Worm (Caenorhabditis elegans) whole organism, young adult: Measurements from ENCODE around the gene C45G9.9.
"Not testable (repeated sequence)": the region's sequence is repeated elsewhere in the genome, so short reads cannot be mapped to it uniquely, and the experiment has no call there.

Experiments
- C17E4.6 ChIP-seq: fragments of 200-800 bp; sonication (Bioruptor generic); IDR thresholded peaks from 2 replicates; pipeline ENCODE4 v1.3.6; 2022; ENCODE audit warnings: missing genetic modification reagents, missing genetic modification characterization, missing compliant biosample characterization
- F10E7.11 ChIP-seq: sonication (generic microtip); optimal IDR thresholded peaks from 2 replicates; lab custom pipeline; 2017; ENCODE audit warnings: mild to moderate bottlenecking, missing genetic modification characterization, moderate library complexity, missing compliant biosample characterization
- F57A8.1 ChIP-seq: fragments of 200-800 bp; sonication (Bioruptor generic); optimal IDR thresholded peaks from 2 replicates; lab custom pipeline; 2018; ENCODE audit warnings: mild to moderate bottlenecking, missing genetic modification characterization, moderate library complexity, missing compliant biosample characterization
- ZK185.1 ChIP-seq: sonication (generic microtip); optimal IDR thresholded peaks from 2 replicates; lab custom pipeline; 2016; ENCODE audit warnings: mild to moderate bottlenecking, missing genetic modification characterization, missing compliant biosample characterization; ENCODE audit not compliant: poor library complexity, severe bottlenecking
- akir-1 ChIP-seq: fragments of 200-800 bp; sonication (Bioruptor generic); optimal IDR thresholded peaks from 2 replicates; lab custom pipeline; 2018; ENCODE audit warnings: mild to moderate bottlenecking, missing genetic modification characterization, moderate library complexity, missing compliant biosample characterization
- aptf-2 ChIP-seq: fragments of 200-800 bp; sonication (Bioruptor generic); conservative IDR thresholded peaks from 2 replicates; pipeline ENCODE4 v1.3.6; 2022; ENCODE audit warnings: missing genetic modification reagents, missing genetic modification characterization, missing compliant biosample characterization
- athp-1 ChIP-seq: sonication (generic microtip); optimal IDR thresholded peaks from 2 replicates; lab custom pipeline; 2017; ENCODE audit warnings: mild to moderate bottlenecking, missing genetic modification characterization, missing compliant biosample characterization
- attf-5 ChIP-seq: fragments of 200-800 bp; sonication (Bioruptor generic); optimal IDR thresholded peaks from 2 replicates; lab custom pipeline; 2018; ENCODE audit warnings: mild to moderate bottlenecking, missing genetic modification characterization, missing compliant biosample characterization
- bed-1 ChIP-seq: fragments of 200-800 bp; sonication (Bioruptor generic); IDR thresholded peaks from 2 replicates; pipeline ENCODE4 v1.3.6; 2022; ENCODE audit warnings: missing genetic modification reagents, missing genetic modification characterization, missing compliant biosample characterization
- ccch-3 ChIP-seq: fragments of 200-800 bp; sonication (Bioruptor generic); optimal IDR thresholded peaks from 2 replicates; lab custom pipeline; 2018; ENCODE audit warnings: mild to moderate bottlenecking, missing genetic modification characterization, missing compliant biosample characterization
- cebp-2 ChIP-seq: fragments of 200-800 bp; sonication (Bioruptor generic); IDR thresholded peaks from 2 replicates; pipeline ENCODE4 v1.3.6; 2022; ENCODE audit warnings: missing genetic modification characterization, missing compliant biosample characterization
- ceh-100 ChIP-seq: fragments of 200-800 bp; sonication (Bioruptor generic); IDR thresholded peaks from 2 replicates; pipeline ENCODE4 v1.3.6; 2022; ENCODE audit warnings: missing genetic modification reagents, missing genetic modification characterization, missing compliant biosample characterization
- ceh-27 ChIP-seq: fragments of 200-800 bp; sonication (Bioruptor generic); optimal IDR thresholded peaks from 2 replicates; lab custom pipeline; 2018; ENCODE audit warnings: mild to moderate bottlenecking, missing genetic modification characterization, moderate library complexity, missing compliant biosample characterization
- egrh-3 ChIP-seq: fragments of 200-800 bp; sonication (Bioruptor generic); IDR thresholded peaks from 2 replicates; pipeline ENCODE4 v1.3.6; 2022; ENCODE audit warnings: missing genetic modification reagents, missing genetic modification characterization, missing compliant biosample characterization
- him-1 ChIP-seq: sonication (generic microtip); optimal IDR thresholded peaks from 2 replicates; lab custom pipeline; 2016; ENCODE audit warnings: missing genotype, missing genetic modification reagents, missing genetic modification characterization, missing compliant biosample characterization
- lag-1 ChIP-seq: fragments of 200-800 bp; sonication (Bioruptor generic); IDR thresholded peaks from 2 replicates; pipeline ENCODE4 v1.3.6; 2022; ENCODE audit warnings: missing genetic modification reagents, missing genetic modification characterization, missing compliant biosample characterization
- let-526 ChIP-seq: fragments of 200-800 bp; sonication (Bioruptor generic); IDR thresholded peaks from 2 replicates; pipeline ENCODE4 v1.3.6; 2022; ENCODE audit warnings: missing genetic modification reagents, missing genetic modification characterization, missing compliant biosample characterization
- let-607 ChIP-seq, 2 experiments: fragments of 200-800 bp in 1 of 2; sonication (Bioruptor generic) in 1 of 2; sonication (generic microtip) in 1 of 2; optimal IDR thresholded peaks; 2 replicates each; lab custom pipeline; 2016 to 2018; ENCODE audit warnings: mild to moderate bottlenecking in 2 of 2, missing compliant biosample characterization in 2 of 2, missing genetic modification characterization in 2 of 2, moderate library complexity in 2 of 2, missing genotype in 1 of 2
- lin-40 ChIP-seq: sonication (generic microtip); optimal IDR thresholded peaks from 2 replicates; lab custom pipeline; 2016; ENCODE audit warnings: missing genetic modification characterization, mild to moderate bottlenecking, missing compliant biosample characterization, missing genotype, missing genetic modification reagents
- mcd-1 ChIP-seq: fragments of 200-800 bp; sonication (Bioruptor generic); IDR thresholded peaks from 2 replicates; pipeline ENCODE4 v1.3.6; 2022; ENCODE audit warnings: missing genetic modification reagents, missing genetic modification characterization, missing compliant biosample characterization
- mel-28 ChIP-seq: sonication (generic microtip); optimal IDR thresholded peaks from 2 replicates; lab custom pipeline; 2016; ENCODE audit warnings: borderline replicate concordance, mild to moderate bottlenecking, missing genetic modification characterization, missing compliant biosample characterization
- mes-4 ChIP-seq: sonication (generic microtip); optimal IDR thresholded peaks from 2 replicates; lab custom pipeline; 2016; ENCODE audit warnings: missing genotype, missing genetic modification characterization, missing compliant biosample characterization
- nfya-1 ChIP-seq: sonication (generic microtip); optimal IDR thresholded peaks from 2 replicates; lab custom pipeline; 2017; ENCODE audit warnings: antibody characterized with exemption, missing compliant biosample characterization, missing genetic modification characterization, borderline replicate concordance; ENCODE audit not compliant: insufficient read depth
- nhr-27 ChIP-seq: fragments of 200-800 bp; sonication (Bioruptor generic); optimal IDR thresholded peaks from 2 replicates; lab custom pipeline; 2018; ENCODE audit warnings: mild to moderate bottlenecking, missing genetic modification characterization, moderate library complexity, missing compliant biosample characterization
- pha-4 ChIP-seq: fragments of 150-350 bp; sonication (generic microtip); optimal IDR thresholded peaks from 2 replicates; lab custom pipeline; 2014; ENCODE audit warnings: missing biosample characterization, missing genetic modification reagents, missing genetic modification characterization
- rcor-1 ChIP-seq: fragments of 200-800 bp; sonication (Bioruptor generic); IDR thresholded peaks from 2 replicates; pipeline ENCODE4 v1.3.6; 2022; ENCODE audit warnings: missing genetic modification reagents, missing genetic modification characterization, missing compliant biosample characterization
- rec-8 ChIP-seq, 2 experiments: sonication (generic microtip); optimal IDR thresholded peaks; 2 replicates each; lab custom pipeline; 2016; ENCODE audit warnings: mild to moderate bottlenecking in 2 of 2, missing genetic modification characterization in 2 of 2, missing genetic modification reagents in 2 of 2, missing genotype in 2 of 2, missing biosample characterization in 1 of 2, missing compliant biosample characterization in 1 of 2, moderate library complexity in 1 of 2
- repo-1 ChIP-seq: sonication (generic microtip); optimal IDR thresholded peaks from 2 replicates; lab custom pipeline; 2017; ENCODE audit warnings: mild to moderate bottlenecking, missing genetic modification characterization, missing compliant biosample characterization
- tbx-9 ChIP-seq: sonication (generic microtip); optimal IDR thresholded peaks from 2 replicates; lab custom pipeline; 2016; ENCODE audit warnings: borderline replicate concordance, missing genetic modification characterization, inconsistent platforms, missing compliant biosample characterization
- tlf-1 ChIP-seq: fragments of 200-800 bp; sonication (Bioruptor generic); optimal IDR thresholded peaks from 2 replicates; lab custom pipeline; 2018; ENCODE audit warnings: mild to moderate bottlenecking, missing genetic modification characterization, missing compliant biosample characterization
- unc-130 ChIP-seq: sonication (generic microtip); optimal IDR thresholded peaks from 2 replicates; lab custom pipeline; 2016; ENCODE audit warnings: missing genetic modification reagents, missing genetic modification characterization, missing compliant biosample characterization
- xnd-1 ChIP-seq: sonication (generic microtip); optimal IDR thresholded peaks from 2 replicates; lab custom pipeline; 2016; ENCODE audit warnings: missing genotype, missing genetic modification reagents, missing genetic modification characterization, missing compliant biosample characterization
- ztf-18 ChIP-seq: sonication (generic microtip); optimal IDR thresholded peaks from 2 replicates; lab custom pipeline; 2016; ENCODE audit warnings: missing genotype, mild to moderate bottlenecking, missing genetic modification characterization, missing compliant biosample characterization
- ztf-28 ChIP-seq: fragments of 200-800 bp; sonication (Bioruptor generic); IDR thresholded peaks from 2 replicates; pipeline ENCODE4 v1.3.6; 2022; ENCODE audit warnings: missing genetic modification reagents, missing genetic modification characterization, missing compliant biosample characterization
- ztf-3 ChIP-seq: fragments of 200-800 bp; sonication (Bioruptor generic); optimal IDR thresholded peaks from 2 replicates; lab custom pipeline; 2018; ENCODE audit warnings: mild to moderate bottlenecking, missing genetic modification characterization, missing compliant biosample characterization

C45G9.9 gene

ce11 chrIII:5068675-5069233 is 13.1 kb upstream of the C45G9.9 start, which contains the start of the genes C45G9.11 and C45G9.2 (continued):
- TF ChIP-seq ceh-27 (peak; percentile 88), egrh-3 (GFP tag; lab: Robert Waterston, UW) (no peak), nhr-27 (tag; lab: Kevin White, UChicago) (no peak), aptf-2 (GFP tag; lab: Robert Waterston, UW) (no peak), attf-5 (GFP tag; lab: Kevin White, UChicago) (no peak), nfya-1 (no peak), ccch-3 (GFP tag; lab: Kevin White, UChicago) (no peak), ztf-28 (peak; percentile 81; the same call in 1 of the 2 replicates), athp-1 (no peak), bed-1 (GFP tag; lab: Robert Waterston, UW) (no peak), mel-28 (tag; lab: Kevin White, UChicago) (no peak), tbx-9 (tag; lab: Kevin White, UChicago) (no peak), lin-40 (tag; lab: Kevin White, UChicago) (no peak), ztf-3 (GFP tag; lab: Kevin White, UChicago) (no peak), akir-1 (no peak), ZK185.1 (tag; lab: Kevin White, UChicago) (peak; percentile 85), let-526 (GFP tag; lab: Robert Waterston, UW) (no peak), lag-1 (GFP tag; lab: Robert Waterston, UW) (no peak), him-1 (tag; lab: Kevin White, UChicago) (peak; percentile 61), cebp-2 (GFP tag; lab: Robert Waterston, UW) (no peak), C17E4.6 (GFP tag; lab: Robert Waterston, UW) (no peak; the same call in 1 of the 2 replicates), rec-8 (tag; optimal IDR thresholded peaks at IDR 0.05; lab: Kevin White, UChicago) (peak in 1 of 2 experiments; percentile 39), F57A8.1 (GFP tag; lab: Kevin White, UChicago) (no peak), xnd-1 (tag; lab: Kevin White, UChicago) (peak; percentile 50), ceh-100 (GFP tag; lab: Robert Waterston, UW) (peak; percentile 47; the same call in 1 of the 2 replicates), mes-4 (tag; lab: Kevin White, UChicago) (no peak), ztf-18 (no peak), pha-4 (tag; lab: Kevin White, UChicago) (no peak), repo-1 (tag; lab: Kevin White, UChicago) (no peak), mcd-1 (GFP tag; lab: Robert Waterston, UW) (no peak; the same call in 1 of the 2 replicates), rcor-1 (GFP tag; lab: Robert Waterston, UW) (peak; percentile 37; the same call in 1 of the 2 replicates), tlf-1 (GFP tag; lab: Kevin White, UChicago) (peak; percentile 13), F10E7.11 (tag; lab: Kevin White, UChicago) (no peak), unc-130 (peak; percentile 73)

ce11 chrIII:5062406-5062805 is 6.8 kb upstream of the C45G9.9 start, which contains the start of gene C45G9.4:
Gene C45G9.4, plus strand, starts transcription at chrIII:5062706.
- TF ChIP-seq let-607 (tag; optimal IDR thresholded peaks at IDR 0.05; lab: Kevin White, UChicago); nhr-27 (tag; lab: Kevin White, UChicago); tbx-9 (tag; lab: Kevin White, UChicago): not testable (repeated sequence)
